Worm (Caenorhabditis elegans) whole organism, mixed stage, embryonic: ENCODE data around the gene srz-13.

Experiments
- bed-3 ChIP-seq: fragments of 200-800 bp; sonication (Bioruptor generic); optimal IDR thresholded peaks from 3 replicates; lab custom pipeline; 2018; ENCODE audit warnings: mild to moderate bottlenecking, missing genetic modification characterization, moderate library complexity, missing compliant biosample characterization
- blmp-1 ChIP-seq: fragments of 150-350 bp; optimal IDR thresholded peaks from 2 replicates; lab custom pipeline; 2014; ENCODE audit warnings: missing biosample characterization, missing genetic modification characterization
- ceh-39 ChIP-seq: fragments of 150-350 bp; optimal IDR thresholded peaks from 2 replicates; lab custom pipeline; 2014; ENCODE audit warnings: missing biosample characterization, missing genetic modification characterization
- ceh-43 ChIP-seq: fragments of 200-800 bp; sonication (Bioruptor generic); optimal IDR thresholded peaks from 2 replicates; lab custom pipeline; 2018; ENCODE audit warnings: mild to moderate bottlenecking, missing genetic modification characterization, moderate library complexity, missing compliant biosample characterization
- ceh-83 ChIP-seq: fragments of 200-800 bp; sonication (Bioruptor generic); optimal IDR thresholded peaks from 2 replicates; lab custom pipeline; 2018; ENCODE audit warnings: mild to moderate bottlenecking, missing genetic modification characterization, missing compliant biosample characterization
- ces-1 ChIP-seq: fragments of 150-350 bp; optimal IDR thresholded peaks from 2 replicates; lab custom pipeline; 2014; ENCODE audit warnings: missing biosample characterization, missing genetic modification reagents, missing genetic modification characterization
- cnd-1 ChIP-seq: fragments of 200-800 bp; sonication (Bioruptor generic); optimal IDR thresholded peaks from 2 replicates; lab custom pipeline; 2018; ENCODE audit warnings: mild to moderate bottlenecking, missing genetic modification characterization, missing compliant biosample characterization
- drap-1 ChIP-seq: fragments of 200-800 bp; sonication (Bioruptor generic); optimal IDR thresholded peaks from 3 replicates; lab custom pipeline; 2018; ENCODE audit warnings: mild to moderate bottlenecking, missing genetic modification characterization, missing compliant biosample characterization
- elt-1 ChIP-seq: sonication (generic microtip); optimal IDR thresholded peaks from 2 replicates; lab custom pipeline; 2017; ENCODE audit warnings: missing genetic modification characterization, mild to moderate bottlenecking, missing compliant biosample characterization, antibody characterized with exemption, moderate library complexity, borderline replicate concordance; ENCODE audit not compliant: insufficient read depth
- elt-3 ChIP-seq: fragments of 150-350 bp; optimal IDR thresholded peaks from 2 replicates; lab custom pipeline; 2014; ENCODE audit warnings: missing biosample characterization, missing genetic modification characterization
- ham-2 ChIP-seq: fragments of 200-800 bp; sonication (Bioruptor generic); optimal IDR thresholded peaks from 2 replicates; lab custom pipeline; 2018; ENCODE audit warnings: mild to moderate bottlenecking, missing genetic modification characterization, missing compliant biosample characterization
- hlh-1 ChIP-seq: fragments of 150-350 bp; optimal IDR thresholded peaks from 2 replicates; lab custom pipeline; 2014; ENCODE audit warnings: missing biosample characterization, missing genetic modification reagents, missing genetic modification characterization
- lin-13 ChIP-seq: fragments of 150-350 bp; optimal IDR thresholded peaks from 2 replicates; lab custom pipeline; 2014; ENCODE audit warnings: missing biosample characterization, missing genetic modification characterization
- lin-32 ChIP-seq: fragments of 200-800 bp; sonication (Bioruptor generic); optimal IDR thresholded peaks from 2 replicates; lab custom pipeline; 2018; ENCODE audit warnings: mild to moderate bottlenecking, missing genetic modification characterization, missing compliant biosample characterization
- lsy-2 ChIP-seq: fragments of 150-350 bp; optimal IDR thresholded peaks from 2 replicates; lab custom pipeline; 2014; ENCODE audit warnings: missing biosample characterization, missing genetic modification characterization
- mab-5 ChIP-seq: fragments of 150-350 bp; optimal IDR thresholded peaks from 2 replicates; lab custom pipeline; 2014; ENCODE audit warnings: missing biosample characterization, missing genetic modification characterization
- nhr-12 ChIP-seq: fragments of 150-350 bp; optimal IDR thresholded peaks from 2 replicates; lab custom pipeline; 2014; ENCODE audit warnings: missing biosample characterization, missing genetic modification characterization
- nhr-2 ChIP-seq: fragments of 150-350 bp; optimal IDR thresholded peaks from 2 replicates; lab custom pipeline; 2014; ENCODE audit warnings: missing biosample characterization, missing genetic modification characterization
- nhr-237 ChIP-seq: fragments of 150-350 bp; optimal IDR thresholded peaks from 2 replicates; lab custom pipeline; 2014; ENCODE audit warnings: missing biosample characterization, missing genetic modification characterization
- nhr-28 ChIP-seq: fragments of 150-350 bp; optimal IDR thresholded peaks from 2 replicates; lab custom pipeline; 2014; ENCODE audit warnings: missing biosample characterization, missing genetic modification characterization
- nhr-76 ChIP-seq: sonication (generic microtip); optimal IDR thresholded peaks from 2 replicates; lab custom pipeline; 2017; ENCODE audit warnings: missing biosample characterization, missing genetic modification characterization
- pha-4 ChIP-seq: fragments of 150-350 bp; optimal IDR thresholded peaks from 2 replicates; lab custom pipeline; 2018; ENCODE audit warnings: missing biosample characterization, missing genetic modification reagents, missing genetic modification characterization
- sem-2 ChIP-seq: fragments of 200-800 bp; sonication (Bioruptor generic); optimal IDR thresholded peaks from 2 replicates; lab custom pipeline; 2018; ENCODE audit warnings: mild to moderate bottlenecking, missing genetic modification characterization, missing compliant biosample characterization
- snpc-4 ChIP-seq: fragments of 150-350 bp; optimal IDR thresholded peaks from 2 replicates; lab custom pipeline; 2014; ENCODE audit warnings: missing biosample characterization, missing genetic modification characterization
- unc-120 ChIP-seq: sonication (generic microtip); optimal IDR thresholded peaks from 2 replicates; lab custom pipeline; 2017; ENCODE audit warnings: missing genetic modification characterization, missing compliant biosample characterization; ENCODE audit not compliant: poor library complexity, severe bottlenecking
- unc-39 ChIP-seq: fragments of 150-350 bp; optimal IDR thresholded peaks from 2 replicates; lab custom pipeline; 2014; ENCODE audit warnings: missing biosample characterization, missing genetic modification characterization
- unc-62 ChIP-seq: fragments of 150-350 bp; optimal IDR thresholded peaks from 2 replicates; lab custom pipeline; 2014; ENCODE audit warnings: missing biosample characterization, missing genetic modification reagents, missing genetic modification characterization
- zip-8 ChIP-seq: fragments of 150-350 bp; optimal IDR thresholded peaks from 2 replicates; lab custom pipeline; 2014; ENCODE audit warnings: missing biosample characterization, missing genetic modification characterization
- ztf-11 ChIP-seq: fragments of 150-350 bp; optimal IDR thresholded peaks from 2 replicates; lab custom pipeline; 2014; ENCODE audit warnings: missing biosample characterization, missing genetic modification characterization

Gene srz-13

ce11 chrV:16226581-16226980, 44.4 kb downstream of the srz-13 start, which contains the start of gene F11A5.13:
F11A5.13 (minus strand) TSS chrV:16226681.
- TF ChIP-seq drap-1 (no peak), ztf-11 (no peak), zip-8 (tag; lab: Kevin White, UChicago) (no peak), elt-3 (tag; lab: Kevin White, UChicago) (no peak), ceh-39 (tag; lab: Kevin White, UChicago) (no peak), nhr-76 (tag; lab: Kevin White, UChicago) (no peak), nhr-2 (tag; lab: Kevin White, UChicago) (no peak), ces-1 (no peak), lsy-2 (tag; lab: Kevin White, UChicago) (no peak)

- no peak for TF ChIP-seq hlh-1 (tag; lab: Kevin White, UChicago)
- TF ChIP-seq zip-8 (tag; lab: Kevin White, UChicago), result peak; percentile 69
These were observed 47.2 kb downstream of the srz-13 start for ce11 chrV:16229439-16229838.

ce11 chrV:16229896-16230295, 47.7 kb downstream of the srz-13 start, which contains the start of the genes F21H7.2 and F21H7.12:
F21H7.2 (minus strand) TSS chrV:16229996.
F21H7.12 (plus strand) TSS chrV:16230165.
- TF ChIP-seq sem-2 (no peak), bed-3 (no peak), ceh-39 (tag; lab: Kevin White, UChicago) (no peak), snpc-4 (tag; lab: Kevin White, UChicago) (no peak), nhr-76 (tag; lab: Kevin White, UChicago) (no peak), unc-62 (GFP tag; lab: Kevin White, UChicago) (no peak), unc-39 (no peak), nhr-28 (tag; lab: Kevin White, UChicago) (no peak), lsy-2 (tag; lab: Kevin White, UChicago) (no peak), pha-4 (tag; lab: Kevin White, UChicago) (no peak), ceh-83 (no peak), nhr-12 (no peak), lin-13 (tag; lab: Kevin White, UChicago) (no peak), ces-1 (no peak), ham-2 (GFP tag; lab: Kevin White, UChicago) (no peak), blmp-1 (tag; lab: Kevin White, UChicago) (no peak), cnd-1 (tag; lab: Kevin White, UChicago) (no peak)
- TF ChIP-seq, all 35 proteins: peak for 0

DNA sequence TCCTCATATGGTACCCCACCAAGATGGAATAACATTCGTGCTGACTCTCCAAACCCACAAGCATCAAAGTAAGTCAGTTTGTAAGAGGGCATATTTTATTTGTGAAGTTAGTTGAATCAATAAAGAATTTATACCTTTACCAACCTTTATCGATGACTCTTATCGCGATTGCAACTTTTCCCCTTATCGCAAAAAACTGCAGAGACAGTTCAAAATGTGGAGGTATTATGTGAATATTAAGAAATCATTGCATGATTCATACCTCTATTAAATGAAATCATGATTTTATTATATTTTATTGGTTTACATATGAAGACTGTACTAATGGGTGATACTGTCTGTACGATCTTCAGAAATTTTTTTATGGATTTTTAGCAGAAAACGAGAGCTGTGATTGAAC, 50.0 kb downstream of the srz-13 start, which contains the start of gene gst-22:
Gene gst-22, minus strand, starts transcription at position 103 of the 400 bp plus-strand sequence.
- TF ChIP-seq zip-8 (tag; lab: Kevin White, UChicago), result no peak
- no peak for TF ChIP-seq pha-4 (tag; lab: Kevin White, UChicago)
- no peak for TF ChIP-seq snpc-4 (tag; lab: Kevin White, UChicago)
- TF ChIP-seq drap-1, result no peak
- TF ChIP-seq elt-1 (tag; lab: Kevin White, UChicago), result no peak
- TF ChIP-seq hlh-1 (tag; lab: Kevin White, UChicago), result no peak
- no peak for TF ChIP-seq ham-2 (GFP tag; lab: Kevin White, UChicago)
- no peak for TF ChIP-seq lin-32 (GFP tag; lab: Kevin White, UChicago)
- no peak for TF ChIP-seq unc-120
- no peak for TF ChIP-seq nhr-28 (tag; lab: Kevin White, UChicago)
- TF ChIP-seq mab-5, result no peak
- no peak for TF ChIP-seq ceh-83
- no peak for TF ChIP-seq cnd-1 (tag; lab: Kevin White, UChicago)
- TF ChIP-seq unc-39, result no peak
- TF ChIP-seq nhr-237, result no peak
- no peak for TF ChIP-seq bed-3
- TF ChIP-seq ces-1, result no peak
- TF ChIP-seq ceh-43 (GFP tag; lab: Kevin White, UChicago), result no peak
